Worm (Caenorhabditis elegans): Measurements from ENCODE around the gene his-73.

The his-73 gene

ce11 chrII:13170696-13171095 is 12.8 kb upstream of the his-73 start:
- TF ChIP-seq aly-1 (tag; optimal IDR thresholded peaks at IDR 0.05), result no peak

ce11 chrII:13174435-13174834 is 9.1 kb upstream of the his-73 start:
- no peak for TF ChIP-seq flt-1 (GFP tag; IDR thresholded peaks at IDR 0.05)
- TF ChIP-seq hmg-4 (GFP tag; optimal IDR thresholded peaks at IDR 0.05), result no peak
- no peak for TF ChIP-seq F13C5.2 (tag; optimal IDR thresholded peaks at IDR 0.05)

- no peak for TF ChIP-seq B0310.2 (tag; optimal IDR thresholded peaks at IDR 0.05)
- TF ChIP-seq ceh-13 (GFP tag; optimal IDR thresholded peaks at IDR 0.05), result no peak
- TF ChIP-seq aly-1 (tag; optimal IDR thresholded peaks at IDR 0.05), result no peak
- TF ChIP-seq hnd-1 (tag; optimal IDR thresholded peaks at IDR 0.05), result no peak
- no peak for TF ChIP-seq F13C5.2 (tag; optimal IDR thresholded peaks at IDR 0.05)
- no peak for TF ChIP-seq pes-1 (GFP tag; IDR thresholded peaks at IDR 0.05)
- no peak for TF ChIP-seq scrt-1 (GFP tag; IDR thresholded peaks at IDR 0.05)
- TF ChIP-seq ama-1 (optimal IDR thresholded peaks at IDR 0.05), result no peak
Measured at ce11 chrII:13181465-13181864, 2.0 kb upstream of the his-73 start, which contains the start of gene W09H1.1. TSS of gene W09H1.1 (minus strand) at chrII:13181565.

ce11 chrII:13184129-13184528 is 624 bp downstream of the his-73 start, which contains the start of gene W09H1.3:
TSS of gene W09H1.3 (plus strand) at chrII:13184429.
- TF ChIP-seq tbx-37 (GFP tag; conservative IDR thresholded peaks at IDR 0.05) (no peak), tra-4 (tag; optimal IDR thresholded peaks at IDR 0.05) (no peak), ets-7 (tag; optimal IDR thresholded peaks at IDR 0.05) (no peak), hmbx-1 (tag; optimal IDR thresholded peaks at IDR 0.05) (no peak), ama-1 (optimal IDR thresholded peaks at IDR 0.05) (no peak), sea-1 (GFP tag; conservative IDR thresholded peaks at IDR 0.05) (no peak), ceh-13 (GFP tag; optimal IDR thresholded peaks at IDR 0.05) (no peak), flt-1 (GFP tag; IDR thresholded peaks at IDR 0.05) (no peak)

ce11 chrII:13187188-13187587 is 3.7 kb downstream of the his-73 start, which contains the start of gene mecr-1:
TSS of gene mecr-1 (minus strand) at chrII:13187314.
- TF ChIP-seq aly-1 (tag; optimal IDR thresholded peaks at IDR 0.05) (no peak), ama-1 (optimal IDR thresholded peaks at IDR 0.05) (no peak), tbx-11 (GFP tag; IDR thresholded peaks at IDR 0.05) (no peak), F13C5.2 (tag; optimal IDR thresholded peaks at IDR 0.05) (no peak), scrt-1 (GFP tag; IDR thresholded peaks at IDR 0.05) (no peak), ets-7 (tag; optimal IDR thresholded peaks at IDR 0.05) (no peak), flt-1 (GFP tag; IDR thresholded peaks at IDR 0.05) (no peak), pes-1 (GFP tag; IDR thresholded peaks at IDR 0.05) (no peak), hmg-4 (GFP tag; optimal IDR thresholded peaks at IDR 0.05) (no peak), ceh-36 (tag; optimal IDR thresholded peaks at IDR 0.05) (no peak), tra-4 (tag; optimal IDR thresholded peaks at IDR 0.05) (no peak), B0310.2 (tag; optimal IDR thresholded peaks at IDR 0.05) (no peak), hnd-1 (tag; optimal IDR thresholded peaks at IDR 0.05) (no peak), tbx-37 (GFP tag; conservative IDR thresholded peaks at IDR 0.05) (no peak), hmbx-1 (tag; optimal IDR thresholded peaks at IDR 0.05) (no peak), ceh-13 (GFP tag; optimal IDR thresholded peaks at IDR 0.05) (no peak)

ce11 chrII:13188084-13188483 is 4.6 kb downstream of the his-73 start:
- TF ChIP-seq hmg-4 (GFP tag; optimal IDR thresholded peaks at IDR 0.05), result no peak
- TF ChIP-seq hmbx-1 (tag; optimal IDR thresholded peaks at IDR 0.05), result no peak
- no peak for TF ChIP-seq tbx-37 (GFP tag; conservative IDR thresholded peaks at IDR 0.05)

- TF ChIP-seq B0310.2 (tag; optimal IDR thresholded peaks at IDR 0.05), result no peak
Measured at ce11 chrII:13189363-13189762, 5.9 kb downstream of the his-73 start.

ce11 chrII:13190412-13190811 is 6.9 kb downstream of the his-73 start:
- TF ChIP-seq hnd-1 (tag; optimal IDR thresholded peaks at IDR 0.05) (no peak), ets-7 (tag; optimal IDR thresholded peaks at IDR 0.05) (no peak), tra-4 (tag; optimal IDR thresholded peaks at IDR 0.05) (no peak)

- TF ChIP-seq sea-1 (GFP tag; conservative IDR thresholded peaks at IDR 0.05) (no peak), hnd-1 (tag; optimal IDR thresholded peaks at IDR 0.05) (no peak), ceh-36 (tag; optimal IDR thresholded peaks at IDR 0.05) (no peak), hmbx-1 (tag; optimal IDR thresholded peaks at IDR 0.05) (no peak), flt-1 (GFP tag; IDR thresholded peaks at IDR 0.05) (no peak), B0310.2 (tag; optimal IDR thresholded peaks at IDR 0.05) (no peak), hmg-4 (GFP tag; optimal IDR thresholded peaks at IDR 0.05) (no peak), tra-4 (tag; optimal IDR thresholded peaks at IDR 0.05) (no peak), F13C5.2 (tag; optimal IDR thresholded peaks at IDR 0.05) (no peak), aly-1 (tag; optimal IDR thresholded peaks at IDR 0.05) (no peak), ama-1 (optimal IDR thresholded peaks at IDR 0.05) (no peak), ceh-13 (GFP tag; optimal IDR thresholded peaks at IDR 0.05) (no peak), scrt-1 (GFP tag; IDR thresholded peaks at IDR 0.05) (no peak), tbx-37 (GFP tag; conservative IDR thresholded peaks at IDR 0.05) (no peak), tbx-11 (GFP tag; IDR thresholded peaks at IDR 0.05) (no peak), pes-1 (GFP tag; IDR thresholded peaks at IDR 0.05) (no peak), ets-7 (tag; optimal IDR thresholded peaks at IDR 0.05) (no peak)
Measured at ce11 chrII:13193563-13194103, 10.1 kb downstream of the his-73 start.

All from whole organism, early embryonic.